Fruit fly (Drosophila melanogaster) whole organism, prepupa: ENCODE data around the gene CG32295.

Source experiments
- Blimp-1 ChIP-seq: fragments of 200-800 bp; sonication (Bioruptor generic); optimal IDR thresholded peaks from 3 replicates; lab custom pipeline; 2017; ENCODE audit warnings: missing biosample characterization, missing genetic modification characterization, mild to moderate bottlenecking, moderate library complexity, missing genetic modification reagents
- CG10631 ChIP-seq: fragments of 200-800 bp; sonication (Bioruptor generic); optimal IDR thresholded peaks from 2 replicates; lab custom pipeline; 2016; ENCODE audit warnings: missing biosample characterization, missing genetic modification characterization
- CG10669 ChIP-seq: fragments of 200-800 bp; sonication (Bioruptor generic); optimal IDR thresholded peaks from 3 replicates; lab custom pipeline; 2018; ENCODE audit warnings: missing biosample characterization, mild to moderate bottlenecking, missing genetic modification characterization, moderate library complexity
- CG11902 ChIP-seq: fragments of 200-800 bp; sonication (Bioruptor generic); optimal IDR thresholded peaks from 3 replicates; lab custom pipeline; 2016; ENCODE audit warnings: missing biosample characterization, missing genetic modification characterization
- CG1621 ChIP-seq: fragments of 200-800 bp; sonication (Bioruptor generic); optimal IDR thresholded peaks from 3 replicates; lab custom pipeline; 2018; ENCODE audit warnings: missing biosample characterization, mild to moderate bottlenecking, missing genetic modification characterization
- CG32006 ChIP-seq: fragments of 200-800 bp; sonication (Bioruptor generic); optimal IDR thresholded peaks from 3 replicates; lab custom pipeline; 2017; ENCODE audit warnings: missing biosample characterization, mild to moderate bottlenecking, missing genetic modification characterization
- CG34406 ChIP-seq: fragments of 200-800 bp; sonication (Bioruptor generic); optimal IDR thresholded peaks from 3 replicates; lab custom pipeline; 2016; ENCODE audit warnings: missing biosample characterization, missing genetic modification characterization
- CG3919 ChIP-seq: fragments of 200-800 bp; sonication (Bioruptor generic); optimal IDR thresholded peaks from 3 replicates; lab custom pipeline; 2016; ENCODE audit warnings: missing biosample characterization, missing genetic modification characterization
- CG4318 ChIP-seq: fragments of 200-800 bp; sonication (Bioruptor generic); optimal IDR thresholded peaks from 3 replicates; lab custom pipeline; 2017; ENCODE audit warnings: missing biosample characterization, mild to moderate bottlenecking, missing genetic modification characterization
- CG6163 ChIP-seq: fragments of 200-800 bp; sonication (Bioruptor generic); IDR thresholded peaks from 3 replicates; pipeline ENCODE4 v1.3.6; 2022; ENCODE audit warnings: missing biosample characterization, missing genetic modification characterization
- CG6276 ChIP-seq: fragments of 200-800 bp; sonication (Bioruptor generic); optimal IDR thresholded peaks from 2 replicates; lab custom pipeline; 2017; ENCODE audit warnings: missing biosample characterization, mild to moderate bottlenecking, missing genetic modification characterization
- CG6792 ChIP-seq: fragments of 200-800 bp; sonication (Bioruptor generic); optimal IDR thresholded peaks from 3 replicates; lab custom pipeline; 2016; ENCODE audit warnings: missing biosample characterization, missing genetic modification characterization
- CG6808 ChIP-seq: fragments of 200-800 bp; sonication (Bioruptor generic); optimal IDR thresholded peaks from 3 replicates; lab custom pipeline; 2017; ENCODE audit warnings: missing biosample characterization, missing genetic modification characterization, mild to moderate bottlenecking, moderate library complexity, missing genetic modification reagents
- CG6854 ChIP-seq: fragments of 200-800 bp; sonication (Bioruptor generic); optimal IDR thresholded peaks from 2 replicates; lab custom pipeline; 2017; ENCODE audit warnings: missing biosample characterization, mild to moderate bottlenecking, missing genetic modification characterization
- CG7368 ChIP-seq: fragments of 200-800 bp; sonication (Bioruptor generic); optimal IDR thresholded peaks from 3 replicates; lab custom pipeline; 2016; ENCODE audit warnings: missing biosample characterization, missing genetic modification characterization
- CG8119 ChIP-seq: fragments of 200-800 bp; sonication (Bioruptor generic); IDR thresholded peaks from 3 replicates; pipeline ENCODE4 v1.3.6; 2022; ENCODE audit warnings: missing biosample characterization, missing genetic modification characterization
- CG8319 ChIP-seq: fragments of 200-800 bp; sonication (Bioruptor generic); optimal IDR thresholded peaks from 3 replicates; lab custom pipeline; 2016; ENCODE audit warnings: missing biosample characterization, missing genetic modification characterization
- CG8632 ChIP-seq: fragments of 200-800 bp; sonication (Bioruptor generic); optimal IDR thresholded peaks from 3 replicates; lab custom pipeline; 2016; ENCODE audit warnings: missing biosample characterization, missing genetic modification characterization
- Eip75B ChIP-seq: fragments of 200-800 bp; sonication (Bioruptor generic); optimal IDR thresholded peaks from 3 replicates; lab custom pipeline; 2016; ENCODE audit warnings: missing biosample characterization, missing genetic modification characterization
- Eip78C ChIP-seq: fragments of 200-800 bp; sonication (Bioruptor generic); peaks from one replicate; lab custom pipeline; 2016; ENCODE audit warnings: missing biosample characterization, missing genetic modification characterization
- Eip93F ChIP-seq: fragments of 200-800 bp; sonication (Bioruptor generic); optimal IDR thresholded peaks from 2 replicates; lab custom pipeline; 2016; ENCODE audit warnings: missing biosample characterization, mild to moderate bottlenecking, missing genetic modification characterization
- Ets21C ChIP-seq: fragments of 200-800 bp; sonication (Bioruptor generic); optimal IDR thresholded peaks from 3 replicates; lab custom pipeline; 2016; ENCODE audit warnings: missing biosample characterization, missing genetic modification characterization
- Ets96B ChIP-seq: fragments of 200-800 bp; optimal IDR thresholded peaks from 2 replicates; lab custom pipeline; 2019; ENCODE audit warnings: missing biosample characterization, mild to moderate bottlenecking, missing genetic modification characterization, moderate library complexity
- Gug ChIP-seq: fragments of 200-800 bp; sonication (Bioruptor generic); IDR thresholded peaks from 2 replicates; pipeline ENCODE4 v1.3.6; 2022; ENCODE audit warnings: missing biosample characterization, missing genetic modification characterization
- Hr38 ChIP-seq: sonication (Bioruptor generic); optimal IDR thresholded peaks from 2 replicates; lab custom pipeline; 2016; ENCODE audit warnings: missing biosample characterization, missing genetic modification characterization
- Hr39 ChIP-seq: fragments of 200-800 bp; sonication (Bioruptor generic); optimal IDR thresholded peaks from 2 replicates; lab custom pipeline; 2016; ENCODE audit warnings: missing biosample characterization, missing genetic modification characterization
- Lpt ChIP-seq: fragments of 200-800 bp; sonication (Bioruptor generic); optimal IDR thresholded peaks from 3 replicates; lab custom pipeline; 2016; ENCODE audit warnings: missing biosample characterization, missing genetic modification characterization
- Met ChIP-seq: fragments of 200-800 bp; sonication (Bioruptor generic); optimal IDR thresholded peaks from 3 replicates; lab custom pipeline; 2016; ENCODE audit warnings: missing biosample characterization, missing genetic modification characterization
- Smox ChIP-seq: fragments of 200-800 bp; sonication (Bioruptor generic); optimal IDR thresholded peaks from 3 replicates; lab custom pipeline; 2016; ENCODE audit warnings: missing biosample characterization, missing genetic modification characterization
- Sox102F ChIP-seq: fragments of 200-800 bp; sonication (Bioruptor generic); optimal IDR thresholded peaks from 2 replicates; lab custom pipeline; 2016; ENCODE audit warnings: missing biosample characterization, mild to moderate bottlenecking, missing genetic modification characterization
- Sox14 ChIP-seq: fragments of 200-800 bp; sonication (Bioruptor generic); optimal IDR thresholded peaks from 3 replicates; lab custom pipeline; 2016; ENCODE audit warnings: missing biosample characterization, missing genetic modification characterization
- achi ChIP-seq: fragments of 200-800 bp; sonication (Bioruptor generic); optimal IDR thresholded peaks from 3 replicates; lab custom pipeline; 2016; ENCODE audit warnings: missing biosample characterization, missing genetic modification characterization
- acj6 ChIP-seq: fragments of 200-800 bp; sonication (Bioruptor generic); optimal IDR thresholded peaks from 3 replicates; lab custom pipeline; 2016; ENCODE audit warnings: missing biosample characterization, missing genetic modification characterization
- dsx ChIP-seq: fragments of 200-800 bp; optimal IDR thresholded peaks from 3 replicates; lab custom pipeline; 2019; ENCODE audit warnings: missing biosample characterization, mild to moderate bottlenecking, missing genetic modification characterization, moderate library complexity; ENCODE audit not compliant: poor library complexity, severe bottlenecking
- eg ChIP-seq: fragments of 200-800 bp; sonication (Bioruptor generic); IDR thresholded peaks from 3 replicates; pipeline ENCODE4 v1.3.6; 2022; ENCODE audit warnings: missing biosample characterization, missing genetic modification characterization
- esn ChIP-seq: fragments of 200-800 bp; sonication (Bioruptor generic); optimal IDR thresholded peaks from 2 replicates; lab custom pipeline; 2016; ENCODE audit warnings: missing biosample characterization, mild to moderate bottlenecking, missing genetic modification characterization, moderate library complexity
- fd85E ChIP-seq: fragments of 200-800 bp; sonication (Bioruptor generic); optimal IDR thresholded peaks from 3 replicates; lab custom pipeline; 2016; ENCODE audit warnings: missing biosample characterization, missing genetic modification characterization
- fkh ChIP-seq: fragments of 200-800 bp; sonication (Bioruptor generic); optimal IDR thresholded peaks from 3 replicates; lab custom pipeline; 2017; ENCODE audit warnings: missing biosample characterization, mild to moderate bottlenecking, missing genetic modification characterization, moderate library complexity
- lz ChIP-seq: fragments of 200-800 bp; sonication (Bioruptor generic); optimal IDR thresholded peaks from 3 replicates; lab custom pipeline; 2016; ENCODE audit warnings: missing biosample characterization, missing genetic modification characterization
- net ChIP-seq: fragments of 200-800 bp; sonication (Bioruptor generic); optimal IDR thresholded peaks from 3 replicates; lab custom pipeline; 2016; ENCODE audit warnings: missing biosample characterization, missing genetic modification characterization
- pdm3 ChIP-seq: fragments of 200-800 bp; sonication (Bioruptor generic); optimal IDR thresholded peaks from 3 replicates; lab custom pipeline; 2016; ENCODE audit warnings: missing biosample characterization, missing genetic modification characterization
- salr ChIP-seq, 2 experiments: fragments of 200-800 bp; sonication (Bioruptor generic); optimal IDR thresholded peaks; 3 replicates each; lab custom pipeline; 2016 to 2018; ENCODE audit warnings: missing biosample characterization in 2 of 2, missing genetic modification characterization in 2 of 2, mild to moderate bottlenecking in 1 of 2
- spab ChIP-seq: fragments of 200-800 bp; sonication (Bioruptor generic); optimal IDR thresholded peaks from 2 replicates; lab custom pipeline; 2017; ENCODE audit warnings: missing biosample characterization, mild to moderate bottlenecking, missing genetic modification characterization, missing genetic modification reagents
- ss ChIP-seq, 2 experiments: fragments of 200-800 bp; sonication (Bioruptor generic); optimal IDR thresholded peaks; 2 replicates in 1 of 2; 3 replicates in 1 of 2; lab custom pipeline; 2017 to 2018; ENCODE audit warnings: mild to moderate bottlenecking in 2 of 2, missing biosample characterization in 2 of 2, missing genetic modification characterization in 2 of 2, moderate library complexity in 1 of 2
- svp ChIP-seq: fragments of 200-800 bp; sonication (Bioruptor generic); peaks from one replicate; lab custom pipeline; 2016; ENCODE audit warnings: missing biosample characterization, missing genetic modification characterization

Gene CG32295

DNA sequence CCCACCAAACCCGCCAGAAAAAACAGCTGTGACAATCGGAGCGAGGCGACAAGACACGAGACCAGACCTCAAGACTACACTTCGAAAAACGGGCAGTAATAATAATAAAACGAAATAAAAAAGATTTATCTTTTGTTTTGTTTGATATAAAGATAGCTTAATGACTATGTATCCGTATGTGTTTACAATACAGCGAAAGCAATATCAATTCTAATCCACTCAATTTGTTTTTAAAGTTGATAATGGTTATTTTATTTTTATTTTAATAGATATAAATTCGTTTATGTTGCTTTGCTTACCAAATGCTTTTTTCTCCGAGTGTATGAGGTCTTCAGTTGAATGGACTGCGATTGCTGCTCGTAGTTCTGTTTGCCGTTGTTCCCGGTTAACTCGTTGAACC is 47.5 kb downstream of the CG32295 start (continued):
- peak; percentile 92 for TF ChIP-seq svp
- TF ChIP-seq CG8319 (GFP tag; lab: Kevin White, UChicago): peak; percentile 69
- TF ChIP-seq fkh (GFP tag; lab: Kevin White, UChicago): no peak
- TF ChIP-seq CG4318 (GFP tag; lab: Kevin White, UChicago): peak; percentile 4
- TF ChIP-seq Eip78C: peak; percentile 98
- peak; percentile 84 for TF ChIP-seq Sox14 (GFP tag; lab: Kevin White, UChicago)
- TF ChIP-seq CG10631 (GFP tag; lab: Kevin White, UChicago): peak; percentile 87
- peak; percentile 92 for TF ChIP-seq dsx
- TF ChIP-seq Eip93F (GFP tag; lab: Kevin White, UChicago): no peak
- TF ChIP-seq Smox (GFP tag; lab: Kevin White, UChicago): peak; percentile 75
- TF ChIP-seq esn (GFP tag; lab: Kevin White, UChicago): peak; percentile 83
- peak; percentile 69 for TF ChIP-seq Blimp-1 (GFP tag; lab: Kevin White, UChicago)
- peak; percentile 76 for TF ChIP-seq CG34406
- peak; percentile 84 for TF ChIP-seq CG1621
- peak; percentile 81 for TF ChIP-seq CG8632 (GFP tag; lab: Kevin White, UChicago)
- TF ChIP-seq CG32006 (GFP tag; lab: Kevin White, UChicago): peak; percentile 59
- peak; percentile 78 for TF ChIP-seq Met (GFP tag; lab: Kevin White, UChicago)
- peak; percentile 95 for TF ChIP-seq Ets96B (tag; lab: Kevin White, UChicago)
- TF ChIP-seq CG3919: peak; percentile 91
- peak; percentile 79 for TF ChIP-seq CG6276 (GFP tag; lab: Kevin White, UChicago)
- peak; percentile 64 for TF ChIP-seq CG8119
- TF ChIP-seq CG6792: peak; percentile 82
- TF ChIP-seq achi: peak; percentile 81
- TF ChIP-seq eg (GFP tag; lab: Robert Waterston, UW): peak; percentile 56; the same call in 2 of the 3 replicates
- TF ChIP-seq salr (GFP tag; optimal IDR thresholded peaks at IDR 0.05; lab: Kevin White, UChicago): peak; percentile 51 to 68
- TF ChIP-seq fd85E (GFP tag; lab: Kevin White, UChicago): peak; percentile 40
- TF ChIP-seq CG6808 (GFP tag; lab: Kevin White, UChicago): peak; percentile 95
- peak; percentile 88 for TF ChIP-seq CG7368 (GFP tag; lab: Kevin White, UChicago)
- TF ChIP-seq Ets21C: peak; percentile 60
- peak; percentile 54 for TF ChIP-seq CG6854 (GFP tag; lab: Kevin White, UChicago)
- TF ChIP-seq Hr38 (GFP tag; lab: Kevin White, UChicago): no peak
- peak; percentile 92 for TF ChIP-seq Eip75B (GFP tag; lab: Kevin White, UChicago)
- peak; percentile 95 to 97 for TF ChIP-seq ss (GFP tag; optimal IDR thresholded peaks at IDR 0.05; lab: Kevin White, UChicago)

DNA sequence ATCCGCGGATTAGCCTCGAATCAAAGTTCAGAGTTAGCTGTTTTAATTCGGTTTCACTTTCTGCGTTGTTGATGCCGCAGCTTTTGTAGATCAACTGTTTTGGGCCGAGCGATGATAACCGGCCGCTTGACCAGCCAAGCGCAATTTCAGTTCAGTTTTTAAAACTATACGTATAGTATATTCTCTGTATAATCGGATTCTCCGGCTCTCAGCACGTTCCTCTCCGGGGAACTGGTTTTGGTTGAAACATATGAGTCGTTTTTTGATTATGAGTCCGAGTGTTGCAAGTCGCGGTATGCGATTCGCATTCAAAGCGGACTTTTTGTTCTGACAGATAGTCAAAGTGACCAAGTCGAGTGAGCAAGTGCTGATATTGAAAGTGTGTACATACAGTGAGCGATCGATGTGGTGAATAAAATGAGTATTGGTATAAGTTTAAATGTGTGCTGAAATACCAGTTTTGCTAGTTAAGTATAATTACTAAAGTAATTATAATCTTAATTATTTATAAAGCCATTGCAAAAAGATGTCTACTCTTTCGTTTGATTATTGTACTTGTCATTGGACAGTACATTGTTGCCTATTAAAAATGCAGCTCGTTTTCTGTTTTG is 48.3 kb downstream of the CG32295 start, which contains the start of gene Cyp4d20:
TSS of gene Cyp4d20 (minus strand) at position 100 of the 611 bp plus-strand sequence.
- TF ChIP-seq lz (no peak), CG10631 (GFP tag; lab: Kevin White, UChicago) (no peak), CG6163 (GFP tag; lab: Robert Waterston, UW) (no peak; the same call in 2 of the 3 replicates), Smox (GFP tag; lab: Kevin White, UChicago) (no peak), Eip93F (GFP tag; lab: Kevin White, UChicago) (no peak), CG8632 (GFP tag; lab: Kevin White, UChicago) (no peak), achi (no peak), CG6276 (GFP tag; lab: Kevin White, UChicago) (peak; percentile 6), Met (GFP tag; lab: Kevin White, UChicago) (no peak), CG11902 (GFP tag; lab: Kevin White, UChicago) (no peak), spab (GFP tag; lab: Kevin White, UChicago) (no peak), CG8119 (0 out of 3 replicates have a peak, but pooled peaks have one; percentile 14), CG3919 (no peak), dsx (peak; percentile 57), CG6854 (GFP tag; lab: Kevin White, UChicago) (no peak), CG1621 (no peak), Eip75B (GFP tag; lab: Kevin White, UChicago) (no peak), Gug (peak; percentile 34; the same call in 1 of the 2 replicates), salr (GFP tag; optimal IDR thresholded peaks at IDR 0.05; lab: Kevin White, UChicago) (no peak), acj6 (GFP tag; lab: Kevin White, UChicago) (no peak), fd85E (GFP tag; lab: Kevin White, UChicago) (no peak), Blimp-1 (GFP tag; lab: Kevin White, UChicago) (no peak), CG32006 (GFP tag; lab: Kevin White, UChicago) (no peak), CG10669 (GFP tag; lab: Kevin White, UChicago) (peak; percentile 19), svp (peak; percentile 74), pdm3 (GFP tag; lab: Kevin White, UChicago) (no peak), Sox14 (GFP tag; lab: Kevin White, UChicago) (no peak), eg (GFP tag; lab: Robert Waterston, UW) (peak; percentile 59; the same call in 1 of the 3 replicates), fkh (GFP tag; lab: Kevin White, UChicago) (no peak), Lpt (GFP tag; lab: Kevin White, UChicago) (no peak), CG6808 (GFP tag; lab: Kevin White, UChicago) (peak; percentile 7), Hr39 (GFP tag; lab: Kevin White, UChicago) (no peak), Sox102F (GFP tag; lab: Kevin White, UChicago) (no peak), CG6792 (no peak), net (GFP tag; lab: Kevin White, UChicago) (no peak)
